Worm (Caenorhabditis elegans) whole organism, L1 larva: ENCODE results near the gene srd-68.

Experiments
- Y116A8C.19 ChIP-seq: sonication (generic microtip); optimal IDR thresholded peaks from 2 replicates; lab custom pipeline; 2016; ENCODE audit warnings: missing compliant biosample characterization, missing genetic modification characterization, borderline replicate concordance
- egl-27 ChIP-seq, 2 experiments: fragments of 150-350 bp in 1 of 2; sonication (generic microtip); optimal IDR thresholded peaks; 3 replicates each; lab custom pipeline; 2017 to 2018; ENCODE audit warnings: missing biosample characterization in 2 of 2, missing genetic modification characterization in 2 of 2, missing genetic modification reagents in 2 of 2
- fkh-10 ChIP-seq: sonication (generic microtip); optimal IDR thresholded peaks from 2 replicates; lab custom pipeline; 2017; ENCODE audit warnings: missing biosample characterization, missing genetic modification reagents, missing genetic modification characterization
- nhr-71 ChIP-seq: sonication (generic microtip); optimal IDR thresholded peaks from 2 replicates; lab custom pipeline; 2016; ENCODE audit warnings: mild to moderate bottlenecking, missing genetic modification characterization, moderate library complexity, missing compliant biosample characterization
- nhr-77 ChIP-seq: fragments of 150-350 bp; optimal IDR thresholded peaks from 2 replicates; lab custom pipeline; 2014; ENCODE audit warnings: missing biosample characterization, missing genetic modification characterization
- nhr-90 ChIP-seq: sonication (generic microtip); optimal IDR thresholded peaks from 2 replicates; lab custom pipeline; 2016; ENCODE audit warnings: mild to moderate bottlenecking, missing genetic modification characterization, missing compliant biosample characterization; ENCODE audit not compliant: poor library complexity
- pag-3 ChIP-seq: sonication (generic microtip); optimal IDR thresholded peaks from 2 replicates; lab custom pipeline; 2017; ENCODE audit warnings: missing genetic modification characterization, mild to moderate bottlenecking, missing compliant biosample characterization, antibody characterized with exemption, borderline replicate concordance; ENCODE audit not compliant: insufficient read depth
- zag-1 ChIP-seq: fragments of 150-350 bp; optimal IDR thresholded peaks from 2 replicates; lab custom pipeline; 2014; ENCODE audit warnings: missing biosample characterization, missing genetic modification characterization

- TF ChIP-seq nhr-77 (tag; lab: Kevin White, UChicago) (no peak), Y116A8C.19 (tag; lab: Kevin White, UChicago) (no peak), nhr-71 (tag; lab: Kevin White, UChicago) (no peak), egl-27 (tag; optimal IDR thresholded peaks at IDR 0.05; lab: Kevin White, UChicago) (no peak), zag-1 (tag; lab: Kevin White, UChicago) (no peak), nhr-90 (tag; lab: Kevin White, UChicago) (no peak), fkh-10 (no peak), pag-3 (tag; lab: Kevin White, UChicago) (no peak)
Measured at ce11 chrV:16902726-16903125, at the start of gene srd-68.
